Worm (Caenorhabditis elegans) whole organism, late embryonic: ENCODE data around the gene K03B8.4.

Experiments used
- C08G9.2 ChIP-seq: sonication (generic microtip); optimal IDR thresholded peaks from 2 replicates; lab custom pipeline; 2016; ENCODE audit warnings: mild to moderate bottlenecking, missing genetic modification characterization, moderate library complexity, missing compliant biosample characterization
- C38D4.7 ChIP-seq: fragments of 200-800 bp; sonication (Bioruptor generic); optimal IDR thresholded peaks from 2 replicates; lab custom pipeline; 2018; ENCODE audit warnings: mild to moderate bottlenecking, missing genetic modification characterization, moderate library complexity, missing compliant biosample characterization
- F13H6.1 ChIP-seq: sonication (generic microtip); optimal IDR thresholded peaks from 2 replicates; lab custom pipeline; 2016; ENCODE audit warnings: missing genetic modification characterization, missing compliant biosample characterization
- T23F11.4 ChIP-seq: fragments of 200-800 bp; sonication (Bioruptor generic); optimal IDR thresholded peaks from 2 replicates; lab custom pipeline; 2018; ENCODE audit warnings: mild to moderate bottlenecking, missing genetic modification characterization, missing compliant biosample characterization
- ahr-1 ChIP-seq: sonication (generic microtip); optimal IDR thresholded peaks from 2 replicates; lab custom pipeline; 2016; ENCODE audit warnings: missing genetic modification characterization, missing compliant biosample characterization
- ama-1 ChIP-seq: fragments of 150-350 bp; optimal IDR thresholded peaks from 2 replicates; lab custom pipeline; 2014
- ceh-14 ChIP-seq: sonication (generic microtip); optimal IDR thresholded peaks from 2 replicates; lab custom pipeline; 2016; ENCODE audit warnings: missing genotype, missing genetic modification characterization, missing compliant biosample characterization
- ceh-22 ChIP-seq: sonication (generic microtip); optimal IDR thresholded peaks from 2 replicates; lab custom pipeline; 2017; ENCODE audit warnings: missing biosample characterization, missing genetic modification characterization
- ceh-24 ChIP-seq: sonication (generic microtip); optimal IDR thresholded peaks from 2 replicates; lab custom pipeline; 2016; ENCODE audit warnings: mild to moderate bottlenecking, missing genetic modification characterization, missing compliant biosample characterization
- ceh-31 ChIP-seq: sonication (generic microtip); optimal IDR thresholded peaks from 2 replicates; lab custom pipeline; 2016; ENCODE audit warnings: missing genetic modification characterization, missing compliant biosample characterization
- ceh-34 ChIP-seq: sonication (generic microtip); optimal IDR thresholded peaks from 2 replicates; lab custom pipeline; 2016; ENCODE audit warnings: mild to moderate bottlenecking, missing genetic modification characterization, missing compliant biosample characterization
- ceh-45 ChIP-seq: fragments of 200-800 bp; sonication (Bioruptor generic); IDR thresholded peaks from 2 replicates; pipeline ENCODE4 v1.3.6; 2022; ENCODE audit warnings: missing genetic modification reagents, missing genetic modification characterization, missing compliant biosample characterization
- ceh-9 ChIP-seq: sonication (generic microtip); optimal IDR thresholded peaks from 2 replicates; lab custom pipeline; 2016; ENCODE audit warnings: mild to moderate bottlenecking, missing genetic modification characterization, inconsistent platforms, missing compliant biosample characterization
- che-1 ChIP-seq: sonication (generic microtip); optimal IDR thresholded peaks from 2 replicates; lab custom pipeline; 2016; ENCODE audit warnings: mild to moderate bottlenecking, missing genetic modification characterization, missing compliant biosample characterization
- dve-1 ChIP-seq: sonication (generic microtip); optimal IDR thresholded peaks from 2 replicates; lab custom pipeline; 2017; ENCODE audit warnings: antibody characterized with exemption, mild to moderate bottlenecking, missing genetic modification characterization, missing compliant biosample characterization
- elt-2 ChIP-seq: sonication (generic microtip); optimal IDR thresholded peaks from 2 replicates; lab custom pipeline; 2016; ENCODE audit warnings: missing genetic modification reagents, missing genetic modification characterization, missing compliant biosample characterization
- elt-4 ChIP-seq: sonication (generic microtip); optimal IDR thresholded peaks from 2 replicates; lab custom pipeline; 2016; ENCODE audit warnings: missing genetic modification characterization, missing compliant biosample characterization
- ets-4 ChIP-seq: sonication (generic microtip); optimal IDR thresholded peaks from 2 replicates; lab custom pipeline; 2016; ENCODE audit warnings: missing genetic modification characterization, missing compliant biosample characterization
- fax-1 ChIP-seq: sonication (generic microtip); optimal IDR thresholded peaks from 2 replicates; lab custom pipeline; 2016; ENCODE audit warnings: missing genotype, missing genetic modification characterization, missing compliant biosample characterization
- gmeb-2 ChIP-seq: sonication (generic microtip); optimal IDR thresholded peaks from 2 replicates; lab custom pipeline; 2016; ENCODE audit warnings: missing genetic modification characterization, inconsistent platforms, missing compliant biosample characterization
- hlh-13 ChIP-seq: fragments of 200-800 bp; sonication (Bioruptor generic); optimal IDR thresholded peaks from 2 replicates; lab custom pipeline; 2018; ENCODE audit warnings: mild to moderate bottlenecking, missing genetic modification characterization, missing compliant biosample characterization
- hlh-15 ChIP-seq: sonication (generic microtip); optimal IDR thresholded peaks from 2 replicates; lab custom pipeline; 2016; ENCODE audit warnings: missing genetic modification characterization, missing compliant biosample characterization
- hlh-6 ChIP-seq: sonication (generic microtip); optimal IDR thresholded peaks from 2 replicates; lab custom pipeline; 2016; ENCODE audit warnings: missing genotype, missing genetic modification characterization, missing compliant biosample characterization
- hlh-8 ChIP-seq: sonication (generic microtip); optimal IDR thresholded peaks from 2 replicates; lab custom pipeline; 2016; ENCODE audit warnings: missing genotype, missing genetic modification characterization, missing compliant biosample characterization
- madf-2 ChIP-seq: sonication (generic microtip); optimal IDR thresholded peaks from 2 replicates; lab custom pipeline; 2017; ENCODE audit warnings: missing genetic modification characterization, missing compliant biosample characterization
- nhr-232 ChIP-seq: sonication (generic microtip); optimal IDR thresholded peaks from 2 replicates; lab custom pipeline; 2016; ENCODE audit warnings: missing genetic modification characterization, missing compliant biosample characterization
- odd-2 ChIP-seq: sonication (generic microtip); optimal IDR thresholded peaks from 2 replicates; lab custom pipeline; 2017; ENCODE audit warnings: antibody characterized with exemption, mild to moderate bottlenecking, missing genetic modification characterization, missing compliant biosample characterization
- pat-9 ChIP-seq: fragments of 200-800 bp; sonication (Bioruptor generic); optimal IDR thresholded peaks from 2 replicates; lab custom pipeline; 2018; ENCODE audit warnings: mild to moderate bottlenecking, missing genetic modification characterization, moderate library complexity, missing compliant biosample characterization
- pha-4 ChIP-seq: fragments of 150-350 bp; optimal IDR thresholded peaks from 2 replicates; lab custom pipeline; 2018; ENCODE audit warnings: missing biosample characterization, missing genetic modification reagents, missing genetic modification characterization
- pqm-1 ChIP-seq: sonication (generic microtip); optimal IDR thresholded peaks from 2 replicates; lab custom pipeline; 2016; ENCODE audit warnings: missing genetic modification characterization, missing compliant biosample characterization
- rnt-1 ChIP-seq: sonication (generic microtip); optimal IDR thresholded peaks from 2 replicates; lab custom pipeline; 2016; ENCODE audit warnings: missing genetic modification characterization, missing compliant biosample characterization
- sox-4 ChIP-seq: sonication (generic microtip); optimal IDR thresholded peaks from 2 replicates; lab custom pipeline; 2017; ENCODE audit warnings: mild to moderate bottlenecking, missing genetic modification characterization, inconsistent platforms, missing compliant biosample characterization
- tbx-2 ChIP-seq: sonication (generic microtip); optimal IDR thresholded peaks from 2 replicates; lab custom pipeline; 2016; ENCODE audit warnings: missing genetic modification characterization, missing compliant biosample characterization
- ttx-3 ChIP-seq: sonication (generic microtip); optimal IDR thresholded peaks from 2 replicates; lab custom pipeline; 2016; ENCODE audit warnings: missing genetic modification reagents, missing genetic modification characterization, missing compliant biosample characterization
- unc-42 ChIP-seq: sonication (generic microtip); optimal IDR thresholded peaks from 2 replicates; lab custom pipeline; 2016; ENCODE audit warnings: missing genotype, missing genetic modification characterization, missing compliant biosample characterization
- unc-55 ChIP-seq: sonication (generic microtip); optimal IDR thresholded peaks from 2 replicates; lab custom pipeline; 2017; ENCODE audit warnings: missing biosample characterization, missing genetic modification reagents, missing genetic modification characterization
- unc-86 ChIP-seq: sonication (generic microtip); optimal IDR thresholded peaks from 2 replicates; lab custom pipeline; 2016; ENCODE audit warnings: missing genetic modification characterization, missing compliant biosample characterization
- zip-5 ChIP-seq: sonication (generic microtip); optimal IDR thresholded peaks from 2 replicates; lab custom pipeline; 2016; ENCODE audit warnings: missing genetic modification characterization, missing compliant biosample characterization

The K03B8.4 gene

ce11 chrV:11392020-11392419 is 2.9 kb downstream of the K03B8.4 start, which contains the start of gene nas-16:
TSS of gene nas-16 (plus strand) at chrV:11392320.
- TF ChIP-seq rnt-1 (tag; lab: Kevin White, UChicago) = no peak
- TF ChIP-seq dve-1 (tag; lab: Kevin White, UChicago) = no peak
- TF ChIP-seq C38D4.7 = no peak
- no peak for TF ChIP-seq odd-2
- no peak for TF ChIP-seq ceh-31
- TF ChIP-seq ets-4 = no peak
- no peak for TF ChIP-seq madf-2 (tag; lab: Kevin White, UChicago)
- TF ChIP-seq hlh-15 (tag; lab: Kevin White, UChicago) = no peak
- TF ChIP-seq T23F11.4 (GFP tag; lab: Kevin White, UChicago) = no peak
- TF ChIP-seq ceh-34 (tag; lab: Kevin White, UChicago) = no peak
- TF ChIP-seq C08G9.2 (tag; lab: Kevin White, UChicago) = no peak
- TF ChIP-seq ceh-24 (tag; lab: Kevin White, UChicago) = no peak
- TF ChIP-seq elt-4 (tag; lab: Kevin White, UChicago) = no peak
- no peak for TF ChIP-seq tbx-2 (tag; lab: Kevin White, UChicago)
- no peak for TF ChIP-seq unc-86
- no peak for TF ChIP-seq unc-42 (tag; lab: Kevin White, UChicago)
- no peak for TF ChIP-seq hlh-8 (tag; lab: Kevin White, UChicago)
- TF ChIP-seq ceh-9 (tag; lab: Kevin White, UChicago) = no peak
- no peak for TF ChIP-seq ceh-14 (tag; lab: Kevin White, UChicago)
- TF ChIP-seq, all 69 proteins: peak for 0

- no peak for TF ChIP-seq pat-9 (tag; lab: Kevin White, UChicago)
- no peak for TF ChIP-seq dve-1 (tag; lab: Kevin White, UChicago)
Observed at ce11 chrV:11390394-11390793, 4.5 kb downstream of the K03B8.4 start, which contains the start of the genes K03B8.11 and K03B8.14. TSS of gene K03B8.11 (minus strand) at chrV:11390494. TSS of gene K03B8.14 (plus strand) at chrV:11390503.

ce11 chrV:11389776-11390175 is 5.1 kb downstream of the K03B8.4 start, which contains the start of gene col-155:
TSS of gene col-155 (minus strand) at chrV:11389876.
- TF ChIP-seq ttx-3 (tag; lab: Kevin White, UChicago) (no peak), zip-5 (tag; lab: Kevin White, UChicago) (no peak), ceh-9 (tag; lab: Kevin White, UChicago) (no peak), pha-4 (tag; lab: Kevin White, UChicago) (no peak), che-1 (tag; lab: Kevin White, UChicago) (no peak), C38D4.7 (no peak), gmeb-2 (no peak), ceh-34 (tag; lab: Kevin White, UChicago) (no peak), hlh-6 (tag; lab: Kevin White, UChicago) (no peak), dve-1 (tag; lab: Kevin White, UChicago) (no peak)

- TF ChIP-seq elt-2 (tag; lab: Kevin White, UChicago) = no peak
- no peak for TF ChIP-seq elt-4 (tag; lab: Kevin White, UChicago)
- TF ChIP-seq ama-1 (lab: Kevin White, UChicago) = no peak
- no peak for TF ChIP-seq fax-1
- no peak for TF ChIP-seq sox-4 (tag; lab: Kevin White, UChicago)
- no peak for TF ChIP-seq ets-4
- TF ChIP-seq ahr-1 (tag; lab: Kevin White, UChicago) = no peak
- no peak for TF ChIP-seq pqm-1
- no peak for TF ChIP-seq ceh-22 (tag; lab: Kevin White, UChicago)
- no peak for TF ChIP-seq gmeb-2
- no peak for TF ChIP-seq ceh-45 (GFP tag; lab: Robert Waterston, UW)
- TF ChIP-seq C08G9.2 (tag; lab: Kevin White, UChicago) = no peak
- no peak for TF ChIP-seq F13H6.1 (tag; lab: Kevin White, UChicago)
- TF ChIP-seq unc-55 (GFP tag; lab: Kevin White, UChicago) = no peak
- TF ChIP-seq zip-5 (tag; lab: Kevin White, UChicago) = no peak
- TF ChIP-seq hlh-15 (tag; lab: Kevin White, UChicago) = no peak
- no peak for TF ChIP-seq nhr-232 (tag; lab: Kevin White, UChicago)
- no peak for TF ChIP-seq hlh-13
- no peak for TF ChIP-seq ceh-9 (tag; lab: Kevin White, UChicago)
- TF ChIP-seq ttx-3 (tag; lab: Kevin White, UChicago) = no peak
Observed at ce11 chrV:11386428-11386827, 8.5 kb downstream of the K03B8.4 start, which contains the start of gene F55C10.4. TSS of gene F55C10.4 (plus strand) at chrV:11386728.
